Worm (Caenorhabditis elegans) whole organism, L3 larva: ENCODE data around the gene mrp-5.
A peak's percentile ranks its signal among the peaks of the same experiment; 100 is the strongest.

Source experiments
- R02D3.7 ChIP-seq: fragments of 150-350 bp; optimal IDR thresholded peaks from 2 replicates; lab custom pipeline; 2014; ENCODE audit warnings: missing biosample characterization, missing genetic modification characterization
- ZK546.5 ChIP-seq: sonication (generic microtip); optimal IDR thresholded peaks from 2 replicates; lab custom pipeline; 2017; ENCODE audit warnings: missing biosample characterization, missing genetic modification characterization
- ama-1 ChIP-seq: fragments of 150-350 bp; optimal IDR thresholded peaks from 2 replicates; lab custom pipeline; 2018
- ceh-16 ChIP-seq: sonication (generic microtip); optimal IDR thresholded peaks from 2 replicates; lab custom pipeline; 2017; ENCODE audit warnings: missing biosample characterization, missing genetic modification characterization
- ceh-28 ChIP-seq: fragments of 150-350 bp; optimal IDR thresholded peaks from 2 replicates; lab custom pipeline; 2014; ENCODE audit warnings: missing biosample characterization, missing genetic modification reagents, missing genetic modification characterization
- ceh-9 ChIP-seq: sonication (generic microtip); optimal IDR thresholded peaks from 2 replicates; lab custom pipeline; 2018; ENCODE audit warnings: missing biosample characterization, missing genetic modification characterization
- daf-12 ChIP-seq: fragments of 150-350 bp; optimal IDR thresholded peaks from 2 replicates; lab custom pipeline; 2014; ENCODE audit warnings: missing biosample characterization, missing genetic modification reagents, missing genetic modification characterization
- egl-5 ChIP-seq: fragments of 150-350 bp; optimal IDR thresholded peaks from 2 replicates; lab custom pipeline; 2017; ENCODE audit warnings: missing biosample characterization, missing genetic modification reagents, missing genetic modification characterization, inconsistent platforms
- elt-2 ChIP-seq: sonication (generic microtip); optimal IDR thresholded peaks from 2 replicates; lab custom pipeline; 2016; ENCODE audit warnings: missing genetic modification reagents, mild to moderate bottlenecking, missing genetic modification characterization, missing compliant biosample characterization
- elt-3 ChIP-seq, 3 experiments: fragments of 150-350 bp in 1 of 3; sonication (generic microtip) in 2 of 3; optimal IDR thresholded peaks; 2 replicates in 2 of 3; 4 replicates in 1 of 3; lab custom pipeline; 2014 to 2017; ENCODE audit warnings: missing biosample characterization in 3 of 3, missing genetic modification characterization in 3 of 3
- eor-1 ChIP-seq, 2 experiments: fragments of 150-350 bp; optimal IDR thresholded peaks; 2 replicates each; lab custom pipeline; 2014 to 2018; ENCODE audit warnings: missing biosample characterization in 2 of 2, missing genetic modification characterization in 2 of 2
- fkh-10 ChIP-seq: sonication (generic microtip); optimal IDR thresholded peaks from 2 replicates; lab custom pipeline; 2017; ENCODE audit warnings: missing biosample characterization, missing genetic modification reagents, missing genetic modification characterization
- fos-1 ChIP-seq: fragments of 150-350 bp; optimal IDR thresholded peaks from 2 replicates; lab custom pipeline; 2014; ENCODE audit warnings: missing biosample characterization, missing genetic modification characterization
- hmg-11 ChIP-seq: sonication (generic microtip); optimal IDR thresholded peaks from 2 replicates; lab custom pipeline; 2016; ENCODE audit warnings: missing genetic modification characterization, missing compliant biosample characterization
- jun-1 ChIP-seq: fragments of 150-350 bp; optimal IDR thresholded peaks from 2 replicates; lab custom pipeline; 2014; ENCODE audit warnings: missing biosample characterization, missing genetic modification reagents, missing genetic modification characterization
- lin-15B ChIP-seq: fragments of 150-350 bp; optimal IDR thresholded peaks from 2 replicates; lab custom pipeline; 2014; ENCODE audit warnings: missing biosample characterization, missing genetic modification characterization
- lin-39 ChIP-seq: fragments of 150-350 bp; optimal IDR thresholded peaks from 2 replicates; lab custom pipeline; 2018; ENCODE audit warnings: missing biosample characterization, missing genetic modification reagents, missing genetic modification characterization
- lsy-12 ChIP-seq: sonication (generic microtip); optimal IDR thresholded peaks from 2 replicates; lab custom pipeline; 2016; ENCODE audit warnings: mild to moderate bottlenecking, missing genetic modification characterization, missing compliant biosample characterization
- mdl-1 ChIP-seq: fragments of 150-350 bp; optimal IDR thresholded peaks from 2 replicates; lab custom pipeline; 2014; ENCODE audit warnings: missing biosample characterization, missing genetic modification characterization
- mml-1 ChIP-seq: fragments of 150-350 bp; sonication (generic microtip); optimal IDR thresholded peaks from 3 replicates; lab custom pipeline; 2014; ENCODE audit warnings: missing biosample characterization, missing genetic modification characterization
- nfya-1 ChIP-seq: sonication (generic microtip); optimal IDR thresholded peaks from 2 replicates; lab custom pipeline; 2017; ENCODE audit warnings: missing genetic modification characterization, mild to moderate bottlenecking, missing compliant biosample characterization, antibody characterized with exemption, moderate library complexity; ENCODE audit not compliant: insufficient read depth
- nhr-11 ChIP-seq: fragments of 150-350 bp; optimal IDR thresholded peaks from 2 replicates; lab custom pipeline; 2014; ENCODE audit warnings: missing biosample characterization, missing genetic modification characterization
- nhr-23 ChIP-seq: fragments of 150-350 bp; optimal IDR thresholded peaks from 2 replicates; lab custom pipeline; 2014; ENCODE audit warnings: missing biosample characterization, missing genetic modification reagents, missing genetic modification characterization
- nhr-237 ChIP-seq: fragments of 150-350 bp; optimal IDR thresholded peaks from 2 replicates; lab custom pipeline; 2014; ENCODE audit warnings: missing biosample characterization, missing genetic modification characterization
- nhr-25 ChIP-seq: sonication (generic microtip); optimal IDR thresholded peaks from 2 replicates; lab custom pipeline; 2017; ENCODE audit warnings: missing biosample characterization, missing genetic modification characterization
- nhr-28 ChIP-seq: fragments of 150-350 bp; optimal IDR thresholded peaks from 2 replicates; lab custom pipeline; 2014; ENCODE audit warnings: missing biosample characterization, missing genetic modification characterization
- nhr-43 ChIP-seq: sonication (generic microtip); optimal IDR thresholded peaks from 2 replicates; lab custom pipeline; 2016; ENCODE audit warnings: mild to moderate bottlenecking, missing genetic modification characterization, missing compliant biosample characterization; ENCODE audit not compliant: poor library complexity, severe bottlenecking
- nhr-67 ChIP-seq: fragments of 150-350 bp; optimal IDR thresholded peaks from 2 replicates; lab custom pipeline; 2014; ENCODE audit warnings: missing biosample characterization, missing genetic modification characterization
- nhr-76 ChIP-seq: fragments of 150-350 bp; sonication (generic microtip); optimal IDR thresholded peaks from 5 replicates; lab custom pipeline; 2014; ENCODE audit warnings: missing biosample characterization, missing genetic modification characterization
- nhr-77 ChIP-seq: fragments of 150-350 bp; optimal IDR thresholded peaks from 2 replicates; lab custom pipeline; 2014; ENCODE audit warnings: missing biosample characterization, missing genetic modification characterization
- pha-4 ChIP-seq: fragments of 150-350 bp; optimal IDR thresholded peaks from 2 replicates; lab custom pipeline; 2014; ENCODE audit warnings: missing biosample characterization, missing genetic modification reagents, missing genetic modification characterization
- pqm-1 ChIP-seq: fragments of 150-350 bp; optimal IDR thresholded peaks from 2 replicates; lab custom pipeline; 2017; ENCODE audit warnings: missing biosample characterization, missing genetic modification characterization, inconsistent platforms
- sea-2 ChIP-seq: fragments of 150-350 bp; sonication (generic microtip); optimal IDR thresholded peaks from 4 replicates; lab custom pipeline; 2014; ENCODE audit warnings: missing biosample characterization, missing genetic modification reagents, missing genetic modification characterization
- skn-1 ChIP-seq: fragments of 150-350 bp; optimal IDR thresholded peaks from 2 replicates; lab custom pipeline; 2014; ENCODE audit warnings: missing biosample characterization, missing genetic modification characterization
- snpc-4 ChIP-seq: fragments of 150-350 bp; optimal IDR thresholded peaks from 2 replicates; lab custom pipeline; 2014; ENCODE audit warnings: missing biosample characterization, missing genetic modification characterization
- zag-1 ChIP-seq: fragments of 150-350 bp; optimal IDR thresholded peaks from 2 replicates; lab custom pipeline; 2014; ENCODE audit warnings: missing biosample characterization, missing genetic modification characterization
- ztf-11 ChIP-seq: fragments of 150-350 bp; optimal IDR thresholded peaks from 2 replicates; lab custom pipeline; 2014; ENCODE audit warnings: missing biosample characterization, missing genetic modification characterization
- ztf-4 ChIP-seq: fragments of 150-350 bp; optimal IDR thresholded peaks from 2 replicates; lab custom pipeline; 2014; ENCODE audit warnings: missing biosample characterization, missing genetic modification characterization

mrp-5 gene

ce11 chrX:14983274-14983673, 37.2 kb upstream of the mrp-5 start, which contains the start of gene rbg-1 (continued):
- peak; percentile 57 for TF ChIP-seq elt-2 (tag; lab: Kevin White, UChicago)
- no peak for TF ChIP-seq zag-1
- no peak for TF ChIP-seq skn-1 (tag; lab: Kevin White, UChicago)
- TF ChIP-seq fos-1 (tag; lab: Kevin White, UChicago): no peak
- peak; percentile 62 for TF ChIP-seq lin-39 (tag; lab: Kevin White, UChicago)

DNA sequence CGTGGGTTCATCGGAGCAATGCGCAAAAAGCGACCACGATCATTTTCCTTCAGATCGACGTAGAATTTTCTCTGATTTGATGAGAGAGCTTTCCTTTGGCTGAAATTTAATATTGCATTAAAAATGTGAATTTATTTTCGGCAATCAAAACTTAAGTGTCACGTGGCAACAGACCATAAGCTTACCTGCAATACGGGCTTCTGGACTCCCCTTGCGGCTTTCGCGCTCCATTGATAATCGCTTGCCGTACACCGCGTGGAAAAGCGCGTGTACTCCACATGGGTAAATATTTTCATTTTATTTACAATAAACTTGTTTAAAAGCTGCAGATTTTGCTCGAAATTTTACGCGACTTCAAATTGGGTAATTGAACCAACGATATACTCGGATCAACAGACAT, 36.4 kb upstream of the mrp-5 start, which contains the start of gene plp-2:
plp-2 (minus strand) TSS at position 280 of the 400 bp plus-strand sequence.
- no peak for TF ChIP-seq nhr-77 (tag; lab: Kevin White, UChicago)
- TF ChIP-seq elt-3 (tag; optimal IDR thresholded peaks at IDR 0.05; lab: Kevin White, UChicago): no peak
- peak; percentile 1 for TF ChIP-seq pha-4 (tag; lab: Kevin White, UChicago)
- TF ChIP-seq ama-1 (lab: Kevin White, UChicago): peak; percentile 26

ce11 chrX:14981620-14982019, 35.5 kb upstream of the mrp-5 start:
- TF ChIP-seq elt-2 (tag; lab: Kevin White, UChicago): peak; percentile 38
- TF ChIP-seq, all 47 proteins: peak for 1; not testable (repeated sequence) for 46

DNA sequence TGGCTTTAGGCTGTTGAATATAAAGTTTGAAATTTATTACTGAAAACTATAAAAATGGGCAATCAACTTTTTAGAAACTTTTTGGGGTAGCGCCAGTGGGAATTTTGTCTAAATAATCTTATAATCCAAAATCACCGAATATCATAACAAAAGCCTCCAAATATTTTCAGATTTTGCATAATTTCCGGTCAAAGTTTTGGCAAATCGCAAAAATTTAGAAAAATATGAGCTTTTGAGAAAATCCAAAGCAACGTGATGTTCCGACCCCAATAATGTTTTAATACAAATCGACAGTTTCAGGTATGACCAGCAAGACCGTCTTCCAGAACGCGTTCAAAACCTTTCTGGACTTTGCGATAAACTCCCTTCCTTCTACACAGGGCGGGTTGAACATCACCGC, 33.3 kb upstream of the mrp-5 start, which contains the start of gene emre-1:
emre-1 (plus strand) TSS at position 301 of the 400 bp plus-strand sequence.
- TF ChIP-seq ZK546.5 (no peak), nhr-43 (tag; lab: Kevin White, UChicago) (no peak), hmg-11 (tag; lab: Kevin White, UChicago) (no peak), egl-5 (tag; lab: Kevin White, UChicago) (no peak), nhr-28 (tag; lab: Kevin White, UChicago) (no peak), ceh-28 (no peak), daf-12 (no peak), lin-15B (no peak), nhr-23 (tag; lab: Kevin White, UChicago) (no peak), nhr-237 (tag; lab: Kevin White, UChicago) (no peak)

ce11 chrX:14978756-14979155, 32.6 kb upstream of the mrp-5 start:
- TF ChIP-seq hmg-11 (tag; lab: Kevin White, UChicago) (peak; percentile 11), ceh-9 (tag; lab: Kevin White, UChicago) (no peak), ceh-28 (peak; percentile 55), lin-39 (tag; lab: Kevin White, UChicago) (peak; percentile 24), ama-1 (lab: Kevin White, UChicago) (peak; percentile 90), snpc-4 (tag; lab: Kevin White, UChicago) (no peak), jun-1 (no peak), mml-1 (tag; lab: Kevin White, UChicago) (no peak), pha-4 (tag; lab: Kevin White, UChicago) (peak; percentile 70), lsy-12 (tag; lab: Kevin White, UChicago) (no peak), nhr-43 (tag; lab: Kevin White, UChicago) (peak; percentile 37), ztf-4 (no peak), ztf-11 (tag; lab: Kevin White, UChicago) (no peak), nhr-67 (tag; lab: Kevin White, UChicago) (no peak), pqm-1 (tag; lab: Kevin White, UChicago) (no peak), elt-3 (tag; optimal IDR thresholded peaks at IDR 0.05; lab: Kevin White, UChicago) (peak in 1 of 3 experiments; percentile 17), nhr-11 (tag; lab: Kevin White, UChicago) (no peak), nhr-77 (tag; lab: Kevin White, UChicago) (no peak), nfya-1 (tag; lab: Kevin White, UChicago) (peak; percentile 63), eor-1 (tag; optimal IDR thresholded peaks at IDR 0.05; lab: Kevin White, UChicago) (no peak), sea-2 (GFP tag; lab: Kevin White, UChicago) (no peak), nhr-76 (tag; lab: Kevin White, UChicago) (no peak), nhr-23 (tag; lab: Kevin White, UChicago) (no peak), ceh-16 (no peak), R02D3.7 (no peak), nhr-25 (tag; lab: Kevin White, UChicago) (peak; percentile 4), mdl-1 (tag; lab: Kevin White, UChicago) (no peak), zag-1 (no peak), fkh-10 (GFP tag; lab: Kevin White, UChicago) (no peak), skn-1 (tag; lab: Kevin White, UChicago) (no peak), elt-2 (tag; lab: Kevin White, UChicago) (peak; percentile 2)
